Worm (Caenorhabditis elegans): ENCODE measurements around the gene Y38H8A.1.
A peak's percentile ranks its signal among the peaks of the same experiment; 100 is the strongest.

Y38H8A.1 gene

DNA sequence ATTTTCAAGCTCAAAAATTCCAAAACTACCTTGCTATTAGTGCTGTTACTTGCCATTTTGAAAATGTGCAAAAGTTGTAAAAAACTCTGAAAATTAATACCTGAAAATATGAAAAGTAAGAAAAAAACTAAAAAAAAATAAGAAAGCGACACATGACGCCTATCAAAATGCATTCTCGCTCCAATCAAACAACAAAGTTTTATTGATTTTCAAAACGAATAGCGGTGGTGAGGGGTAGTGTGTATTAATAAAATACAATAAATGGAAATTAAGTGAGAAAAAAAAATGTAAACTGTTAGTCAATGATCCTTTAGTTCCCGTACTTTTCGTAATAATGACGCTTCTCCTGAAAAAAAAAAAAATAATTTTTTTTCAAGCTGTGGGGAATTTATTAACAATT is 39.2 kb downstream of the Y38H8A.1 start, which contains the start of gene dcap-2:
TSS of gene dcap-2 (minus strand) at position 86 of the 400 bp plus-strand sequence.
- TF ChIP-seq nfya-1 (tag; optimal IDR thresholded peaks at IDR 0.05) (peak; percentile 5), ceh-48 (tag; optimal IDR thresholded peaks at IDR 0.05) (peak; percentile 73), unc-42 (tag; optimal IDR thresholded peaks at IDR 0.05) (no peak)

DNA sequence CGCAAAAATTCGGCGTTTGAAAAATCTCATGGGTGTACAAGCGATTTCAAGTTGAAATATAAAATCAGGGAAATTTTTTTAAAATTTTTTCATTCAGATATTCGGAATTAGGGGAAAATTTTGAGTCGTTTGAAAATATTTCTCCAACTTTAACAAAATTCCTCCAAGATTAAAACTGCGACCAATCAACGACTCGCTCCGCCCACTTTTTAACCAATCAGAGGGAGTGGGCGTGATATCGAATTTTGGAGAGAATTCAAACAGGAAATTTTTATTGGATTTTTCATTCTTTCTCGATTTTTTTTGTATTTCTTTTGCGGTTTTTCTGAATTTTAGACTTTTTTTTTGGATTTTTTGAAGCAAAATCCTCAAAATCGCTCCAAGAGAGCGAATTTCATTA is 42.7 kb downstream of the Y38H8A.1 start:
- TF ChIP-seq sox-4 (tag; optimal IDR thresholded peaks at IDR 0.05), result no peak
- TF ChIP-seq nfya-1 (tag; optimal IDR thresholded peaks at IDR 0.05), result peak; percentile 90

Measured in whole organism, late embryonic.